Fruit fly (Drosophila melanogaster) whole organism, embryonic: ENCODE data around the gene CG12224.
A peak's percentile ranks its signal among the peaks of the same experiment; 100 is the strongest.

Source experiments
- CG1024 ChIP-seq: fragments of 200-800 bp; sonication (Bioruptor generic); IDR thresholded peaks from 2 replicates; pipeline ENCODE4 v1.3.6; 2022; ENCODE audit warnings: missing biosample characterization, missing genetic modification characterization
- CG10267 ChIP-seq: fragments of 200-800 bp; sonication (Bioruptor generic); optimal IDR thresholded peaks from 2 replicates; lab custom pipeline; 2018; ENCODE audit warnings: missing biosample characterization, mild to moderate bottlenecking, missing genetic modification characterization, moderate library complexity
- CG11247 ChIP-seq: fragments of 200-800 bp; sonication (Bioruptor generic); IDR thresholded peaks from 2 replicates; pipeline ENCODE4 v1.3.6; 2022; ENCODE audit warnings: missing biosample characterization, missing genetic modification characterization
- CG11723 ChIP-seq: fragments of 200-800 bp; sonication (Bioruptor generic); optimal IDR thresholded peaks from 2 replicates; lab custom pipeline; 2017; ENCODE audit warnings: missing biosample characterization, mild to moderate bottlenecking, missing genetic modification characterization
- CG12155 ChIP-seq: fragments of 200-800 bp; sonication (Bioruptor generic); optimal IDR thresholded peaks from 3 replicates; lab custom pipeline; 2016; ENCODE audit warnings: missing biosample characterization, missing genetic modification characterization
- CG13287 ChIP-seq: fragments of 200-800 bp; sonication (Bioruptor generic); IDR thresholded peaks from 2 replicates; pipeline ENCODE4 v1.3.6; 2022; ENCODE audit warnings: missing biosample characterization, missing genetic modification characterization; ENCODE audit not compliant: partially characterized antibody
- CG1602 ChIP-seq: fragments of 200-800 bp; sonication (Bioruptor generic); optimal IDR thresholded peaks from 3 replicates; lab custom pipeline; 2016; ENCODE audit warnings: missing biosample characterization, missing genetic modification characterization
- CG16779 ChIP-seq: fragments of 200-800 bp; sonication (Bioruptor generic); IDR thresholded peaks from 2 replicates; pipeline ENCODE4 v1.3.6; 2022; ENCODE audit warnings: missing biosample characterization, missing genetic modification characterization
- CG16813 ChIP-seq: fragments of 200-800 bp; sonication (Bioruptor generic); IDR thresholded peaks from 3 replicates; pipeline ENCODE4 v1.3.6; 2022; ENCODE audit warnings: missing biosample characterization, missing genetic modification characterization; ENCODE audit not compliant: partially characterized antibody
- CG18011 ChIP-seq: fragments of 200-800 bp; sonication (Bioruptor generic); optimal IDR thresholded peaks from 2 replicates; lab custom pipeline; 2017; ENCODE audit warnings: missing biosample characterization, missing genetic modification characterization, mild to moderate bottlenecking, moderate library complexity, missing genotype
- CG30431 ChIP-seq: fragments of 200-800 bp; sonication (Bioruptor generic); optimal IDR thresholded peaks from 2 replicates; lab custom pipeline; 2017; ENCODE audit warnings: missing biosample characterization, missing genetic modification characterization
- CG3065 ChIP-seq: fragments of 200-800 bp; sonication (Bioruptor generic); optimal IDR thresholded peaks from 2 replicates; lab custom pipeline; 2016; ENCODE audit warnings: missing biosample characterization, missing genetic modification characterization
- CG32532 ChIP-seq: fragments of 200-800 bp; sonication (Bioruptor generic); IDR thresholded peaks from 2 replicates; pipeline ENCODE4 v1.3.6; 2022; ENCODE audit warnings: missing biosample characterization, missing genetic modification characterization
- CG33213 ChIP-seq: fragments of 200-800 bp; sonication (Bioruptor generic); optimal IDR thresholded peaks from 3 replicates; lab custom pipeline; 2016; ENCODE audit warnings: missing biosample characterization, missing genetic modification characterization
- CG4360 ChIP-seq: fragments of 200-800 bp; sonication (Bioruptor generic); IDR thresholded peaks from 2 replicates; pipeline ENCODE4 v1.3.6; 2022; ENCODE audit warnings: missing biosample characterization, missing genetic modification characterization
- CG4424 ChIP-seq: fragments of 200-800 bp; sonication (Bioruptor generic); optimal IDR thresholded peaks from 3 replicates; lab custom pipeline; 2016; ENCODE audit warnings: missing biosample characterization, missing genetic modification characterization
- CG4707 ChIP-seq: fragments of 200-800 bp; sonication (Bioruptor generic); optimal IDR thresholded peaks from 2 replicates; lab custom pipeline; 2018; ENCODE audit warnings: missing biosample characterization, mild to moderate bottlenecking, missing genetic modification characterization, moderate library complexity
- CG4854 ChIP-seq: fragments of 200-800 bp; sonication (Bioruptor generic); optimal IDR thresholded peaks from 2 replicates; lab custom pipeline; 2016; ENCODE audit warnings: missing biosample characterization, missing genetic modification characterization, inconsistent platforms
- CG6254 ChIP-seq: fragments of 200-800 bp; sonication (Bioruptor generic); optimal IDR thresholded peaks from 3 replicates; lab custom pipeline; 2017; ENCODE audit warnings: mild to moderate bottlenecking, missing biosample characterization, missing genetic modification reagents, missing genetic modification characterization
- Camta ChIP-seq: fragments of 200-800 bp; sonication (Bioruptor generic); optimal IDR thresholded peaks from 2 replicates; lab custom pipeline; 2016; ENCODE audit warnings: missing biosample characterization, missing genetic modification characterization
- D19B ChIP-seq: fragments of 200-800 bp; sonication (Bioruptor generic); optimal IDR thresholded peaks from 2 replicates; lab custom pipeline; 2017; ENCODE audit warnings: missing biosample characterization, mild to moderate bottlenecking, missing genetic modification characterization
- Dfd ChIP-seq, 2 experiments: fragments of >200 bp; optimal IDR thresholded peaks; 2 replicates each; lab custom pipeline; 2017; ENCODE audit warnings: missing biosample characterization in 2 of 2, missing genetic modification characterization in 2 of 2
- E2f1 ChIP-seq: fragments of 200-800 bp; sonication (Bioruptor generic); IDR thresholded peaks from 2 replicates; pipeline ENCODE4 v1.3.6; 2022; ENCODE audit warnings: missing biosample characterization, missing genetic modification characterization
- Hand ChIP-seq: fragments of 200-800 bp; sonication (Bioruptor generic); optimal IDR thresholded peaks from 2 replicates; lab custom pipeline; 2017; ENCODE audit warnings: mild to moderate bottlenecking, missing biosample characterization, missing genetic modification reagents, missing genetic modification characterization
- Hey ChIP-seq: fragments of 200-800 bp; sonication (Bioruptor generic); optimal IDR thresholded peaks from 3 replicates; lab custom pipeline; 2018; ENCODE audit warnings: missing biosample characterization, mild to moderate bottlenecking, missing genetic modification characterization
- HmgD ChIP-seq: fragments of 200-800 bp; sonication (Bioruptor generic); optimal IDR thresholded peaks from 3 replicates; lab custom pipeline; 2016; ENCODE audit warnings: missing biosample characterization, missing genetic modification characterization
- Hr39 ChIP-seq: fragments of >200 bp; optimal IDR thresholded peaks from 2 replicates; lab custom pipeline; 2017
- Hr78 ChIP-seq, 2 experiments: fragments of 200-800 bp in 1 of 2; fragments of >200 bp in 1 of 2; sonication (Bioruptor generic) in 1 of 2; optimal IDR thresholded peaks; 2 replicates each; lab custom pipeline; 2017 to 2019; ENCODE audit warnings: missing biosample characterization in 2 of 2, missing genetic modification characterization in 2 of 2, mild to moderate bottlenecking in 1 of 2, moderate library complexity in 1 of 2
- Kr ChIP-seq: fragments of 200-800 bp; sonication (Bioruptor generic); optimal IDR thresholded peaks from 2 replicates; lab custom pipeline; 2017; ENCODE audit warnings: missing biosample characterization, mild to moderate bottlenecking, missing genetic modification characterization
- Lpt ChIP-seq: fragments of >200 bp; optimal IDR thresholded peaks from 2 replicates; lab custom pipeline; 2018; ENCODE audit warnings: missing biosample characterization, missing genetic modification characterization
- Poxn ChIP-seq: fragments of 200-800 bp; sonication (Bioruptor generic); IDR thresholded peaks from 2 replicates; pipeline ENCODE4 v1.3.6; 2022; ENCODE audit warnings: missing biosample characterization, missing genetic modification characterization
- Ravus ChIP-seq: fragments of 200-800 bp; sonication (Bioruptor generic); IDR thresholded peaks from 2 replicates; pipeline ENCODE4 v1.3.6; 2022; ENCODE audit warnings: missing biosample characterization, missing genetic modification characterization
- Rfx ChIP-seq: fragments of 200-800 bp; sonication (Bioruptor generic); IDR thresholded peaks from 2 replicates; pipeline ENCODE4 v1.3.6; 2022; ENCODE audit warnings: missing biosample characterization, missing genetic modification characterization
- Scr ChIP-seq: fragments of 200-800 bp; sonication (Bioruptor generic); IDR thresholded peaks from 2 replicates; pipeline ENCODE4 v1.3.6; 2022; ENCODE audit warnings: missing biosample characterization, missing genetic modification characterization; ENCODE audit not compliant: partially characterized antibody
- al ChIP-seq: fragments of 200-800 bp; sonication (Bioruptor generic); IDR thresholded peaks from 2 replicates; pipeline ENCODE4 v1.3.6; 2022; ENCODE audit warnings: missing biosample characterization, missing genetic modification characterization
- az2 ChIP-seq: fragments of 200-800 bp; sonication (Bioruptor generic); optimal IDR thresholded peaks from 3 replicates; lab custom pipeline; 2016; ENCODE audit warnings: missing biosample characterization, missing genetic modification characterization
- dati ChIP-seq: fragments of 200-800 bp; sonication (Bioruptor generic); IDR thresholded peaks from 2 replicates; pipeline ENCODE4 v1.3.6; 2022; ENCODE audit warnings: missing biosample characterization, missing genetic modification characterization
- dpn ChIP-seq, 2 experiments: fragments of 200-800 bp; sonication (Bioruptor generic); optimal IDR thresholded peaks; 3 replicates each; lab custom pipeline; 2016; ENCODE audit warnings: missing biosample characterization in 2 of 2, missing genetic modification characterization in 2 of 2
- ems ChIP-seq: fragments of 200-800 bp; sonication (Bioruptor generic); optimal IDR thresholded peaks from 3 replicates; lab custom pipeline; 2016; ENCODE audit warnings: missing biosample characterization, missing genetic modification characterization
- eve ChIP-seq, 2 experiments: fragments of >200 bp; optimal IDR thresholded peaks; 2 replicates each; lab custom pipeline; 2017; ENCODE audit warnings: missing biosample characterization in 2 of 2, missing genetic modification characterization in 2 of 2
- fd96Cb ChIP-seq: fragments of 200-800 bp; sonication (Bioruptor generic); optimal IDR thresholded peaks from 2 replicates; lab custom pipeline; 2018; ENCODE audit warnings: missing biosample characterization, mild to moderate bottlenecking, missing genetic modification characterization, moderate library complexity
- h ChIP-seq: fragments of >200 bp; optimal IDR thresholded peaks from 2 replicates; lab custom pipeline; 2017
- hkb ChIP-seq, 2 experiments: fragments of 200-800 bp in 1 of 2; fragments of >200 bp in 1 of 2; sonication (Bioruptor generic) in 1 of 2; IDR thresholded peaks in 1 of 2; optimal IDR thresholded peaks in 1 of 2; 2 replicates each; pipeline versions ENCODE4 v1.3.6 to Lab custom; 2017 to 2022; ENCODE audit warnings: missing biosample characterization in 1 of 2, missing genetic modification characterization in 1 of 2
- jigr1 ChIP-seq: fragments of 200-800 bp; sonication (Bioruptor generic); IDR thresholded peaks from 3 replicates; pipeline ENCODE4 v1.3.6; 2022; ENCODE audit warnings: missing biosample characterization, missing genetic modification characterization
- lilli ChIP-seq: fragments of 200-800 bp; sonication (Bioruptor generic); optimal IDR thresholded peaks from 3 replicates; lab custom pipeline; 2016; ENCODE audit warnings: missing biosample characterization, missing genetic modification characterization
- onecut ChIP-seq: fragments of 200-800 bp; sonication (Bioruptor generic); IDR thresholded peaks from 2 replicates; pipeline ENCODE4 v1.3.6; 2022; ENCODE audit warnings: missing biosample characterization, missing genetic modification characterization
- pita ChIP-seq: fragments of 200-800 bp; sonication (Bioruptor generic); optimal IDR thresholded peaks from 2 replicates; lab custom pipeline; 2017; ENCODE audit warnings: missing biosample characterization, mild to moderate bottlenecking, missing genetic modification characterization
- pum ChIP-seq: fragments of 200-800 bp; sonication (Bioruptor generic); optimal IDR thresholded peaks from 2 replicates; lab custom pipeline; 2016; ENCODE audit warnings: missing biosample characterization, missing genetic modification characterization
- scrt ChIP-seq: fragments of 200-800 bp; sonication (Bioruptor generic); optimal IDR thresholded peaks from 2 replicates; lab custom pipeline; 2018; ENCODE audit warnings: missing biosample characterization, mild to moderate bottlenecking, missing genetic modification characterization, moderate library complexity
- shn ChIP-seq: fragments of 200-800 bp; sonication (Bioruptor generic); optimal IDR thresholded peaks from 3 replicates; lab custom pipeline; 2016; ENCODE audit warnings: missing biosample characterization, missing genetic modification characterization
- usp ChIP-seq: fragments of >200 bp; optimal IDR thresholded peaks from 2 replicates; lab custom pipeline; 2017; ENCODE audit warnings: missing biosample characterization, missing genetic modification characterization
- yki ChIP-seq: fragments of >200 bp; optimal IDR thresholded peaks from 3 replicates; lab custom pipeline; 2018

CG12224 gene

dm6 chr3R:12016828-12017280, 35.0 kb upstream of the CG12224 start, which contains the start of the genes DCAF12 and Spt3 (continued):
- TF ChIP-seq al (GFP tag; lab: Robert Waterston, UW) (peak; percentile 51; the same call in 1 of the 2 replicates), CG16779 (GFP tag; lab: Robert Waterston, UW) (no peak), CG13287 (GFP tag; lab: Robert Waterston, UW) (peak; percentile 90), CG32532 (peak; percentile 63), Camta (no peak), CG18011 (no peak), hkb (optimal IDR thresholded peaks at IDR 0.05; lab: Kevin White, UChicago) (no peak), hkb (GFP tag; IDR thresholded peaks at IDR 0.05; lab: Robert Waterston, UW) (0 out of 2 replicates have a peak, but pooled peaks have one; percentile 16), CG6254 (peak; percentile 53), Kr (GFP tag; lab: Kevin White, UChicago) (peak; percentile 91), Poxn (GFP tag; lab: Robert Waterston, UW) (no peak), CG16813 (GFP tag; lab: Robert Waterston, UW) (peak; percentile 96), CG3065 (GFP tag; lab: Kevin White, UChicago) (no peak), CG4707 (no peak), Ravus (GFP tag; lab: Robert Waterston, UW) (no peak), Lpt (no peak), scrt (GFP tag; lab: Kevin White, UChicago) (peak; percentile 44), pita (GFP tag; lab: Kevin White, UChicago) (no peak), Scr (GFP tag; lab: Robert Waterston, UW) (peak; percentile 98), CG33213 (GFP tag; lab: Kevin White, UChicago) (no peak), Hr78 (GFP tag; optimal IDR thresholded peaks at IDR 0.05; lab: Kevin White, UChicago) (no peak), CG4854 (GFP tag; lab: Kevin White, UChicago) (no peak), dati (GFP tag; lab: Robert Waterston, UW) (no peak), CG10267 (tag; lab: Kevin White, UChicago) (peak; percentile 70), Rfx (GFP tag; lab: Robert Waterston, UW) (peak; percentile 77), Hand (GFP tag; lab: Kevin White, UChicago) (no peak), CG11723 (GFP tag; lab: Kevin White, UChicago) (no peak), CG4360 (no peak), CG30431 (GFP tag; lab: Kevin White, UChicago) (peak; percentile 40), az2 (GFP tag; lab: Kevin White, UChicago) (peak; percentile 13), shn (GFP tag; lab: Kevin White, UChicago) (no peak), dpn (GFP tag; optimal IDR thresholded peaks at IDR 0.05; lab: Kevin White, UChicago) (peak in 1 of 2 experiments; percentile 45), CG1602 (peak; percentile 14), fd96Cb (peak; percentile 37), Hey (tag; lab: Kevin White, UChicago) (no peak), CG12155 (peak; percentile 7), h (no peak), E2f1 (GFP tag; lab: Robert Waterston, UW) (peak; percentile 31; the same call in 1 of the 2 replicates), lilli (peak; percentile 12), ems (GFP tag; lab: Kevin White, UChicago) (peak; percentile 78), Dfd (GFP tag; optimal IDR thresholded peaks at IDR 0.05; lab: Kevin White, UChicago) (no peak), HmgD (GFP tag; lab: Kevin White, UChicago) (no peak), jigr1 (GFP tag; lab: Robert Waterston, UW) (no peak), onecut (GFP tag; lab: Robert Waterston, UW) (no peak), CG11247 (GFP tag; lab: Robert Waterston, UW) (0 out of 2 replicates have a peak, but pooled peaks have one; percentile 42), CG4424 (GFP tag; lab: Kevin White, UChicago) (peak; percentile 42), eve (GFP tag; optimal IDR thresholded peaks at IDR 0.05; lab: Kevin White, UChicago) (no peak), usp (no peak), Hr39 (lab: Kevin White, UChicago) (no peak), D19B (GFP tag; lab: Kevin White, UChicago) (peak; percentile 10), pum (GFP tag; lab: Kevin White, UChicago) (no peak), CG1024 (GFP tag; lab: Robert Waterston, UW) (no peak), yki (lab: Kevin White, UChicago) (no peak)
